Worm (Caenorhabditis elegans) whole organism, L1 larva: ENCODE measurements around the gene F47F2.3.

ENCODE experiments used
- C34B4.2 ChIP-seq: sonication (generic microtip); optimal IDR thresholded peaks from 2 replicates; lab custom pipeline; 2017; ENCODE audit warnings: mild to moderate bottlenecking, missing genetic modification characterization, missing compliant biosample characterization
- aly-2 ChIP-seq: fragments of 150-350 bp; optimal IDR thresholded peaks from 2 replicates; lab custom pipeline; 2014; ENCODE audit warnings: missing biosample characterization, missing genetic modification characterization
- dsc-1 ChIP-seq: sonication (generic microtip); optimal IDR thresholded peaks from 2 replicates; lab custom pipeline; 2016; ENCODE audit warnings: mild to moderate bottlenecking, missing genetic modification characterization, missing compliant biosample characterization
- efl-1 ChIP-seq, 4 experiments: fragments of 150-350 bp; optimal IDR thresholded peaks in 3 of 4; peaks in 1 of 4; 1 replicate in 1 of 4; 2 replicates in 3 of 4; lab custom pipeline; 2014; ENCODE audit warnings: missing biosample characterization in 2 of 4, missing genetic modification characterization in 2 of 4, missing genetic modification reagents in 2 of 4
- egl-13 ChIP-seq: sonication (generic microtip); optimal IDR thresholded peaks from 2 replicates; lab custom pipeline; 2016; ENCODE audit warnings: missing genotype, missing genetic modification reagents, missing genetic modification characterization, missing compliant biosample characterization
- egl-27 ChIP-seq, 2 experiments: fragments of 150-350 bp in 1 of 2; sonication (generic microtip); optimal IDR thresholded peaks; 3 replicates each; lab custom pipeline; 2017 to 2018; ENCODE audit warnings: missing biosample characterization in 2 of 2, missing genetic modification characterization in 2 of 2, missing genetic modification reagents in 2 of 2
- fkh-10 ChIP-seq: sonication (generic microtip); optimal IDR thresholded peaks from 2 replicates; lab custom pipeline; 2017; ENCODE audit warnings: missing biosample characterization, missing genetic modification reagents, missing genetic modification characterization
- fkh-4 ChIP-seq: sonication (generic microtip); optimal IDR thresholded peaks from 2 replicates; lab custom pipeline; 2016; ENCODE audit warnings: missing compliant biosample characterization, missing genetic modification characterization, borderline replicate concordance
- fkh-8 ChIP-seq: sonication (generic microtip); optimal IDR thresholded peaks from 2 replicates; lab custom pipeline; 2016; ENCODE audit warnings: mild to moderate bottlenecking, missing genetic modification characterization, missing compliant biosample characterization
- fos-1 ChIP-seq: fragments of 150-350 bp; optimal IDR thresholded peaks from 2 replicates; lab custom pipeline; 2014; ENCODE audit warnings: missing biosample characterization, missing genetic modification characterization
- isw-1 ChIP-seq: fragments of 200-800 bp; sonication (Bioruptor generic); IDR thresholded peaks from 2 replicates; pipeline ENCODE4 v1.3.6; 2022; ENCODE audit warnings: missing genetic modification characterization, missing compliant biosample characterization
- lin-13 ChIP-seq: fragments of 150-350 bp; optimal IDR thresholded peaks from 2 replicates; lab custom pipeline; 2014; ENCODE audit warnings: missing biosample characterization, missing genetic modification reagents, missing genetic modification characterization
- lin-14 ChIP-seq: fragments of 200-800 bp; sonication (Bioruptor generic); optimal IDR thresholded peaks from 2 replicates; lab custom pipeline; 2018; ENCODE audit warnings: mild to moderate bottlenecking, missing genetic modification characterization, moderate library complexity, missing compliant biosample characterization
- lin-35 ChIP-seq, 2 experiments: fragments of 150-350 bp; optimal IDR thresholded peaks; 2 replicates each; lab custom pipeline; 2014; ENCODE audit warnings: missing biosample characterization in 2 of 2, missing genetic modification characterization in 2 of 2, missing genetic modification reagents in 2 of 2
- lin-39 ChIP-seq: fragments of 150-350 bp; optimal IDR thresholded peaks from 2 replicates; lab custom pipeline; 2014; ENCODE audit warnings: missing biosample characterization, missing genetic modification reagents, missing genetic modification characterization
- lsy-2 ChIP-seq, 2 experiments: fragments of 150-350 bp; optimal IDR thresholded peaks; 2 replicates each; lab custom pipeline; 2014; ENCODE audit warnings: missing biosample characterization in 2 of 2, missing genetic modification characterization in 2 of 2
- mab-9 ChIP-seq: fragments of 200-800 bp; sonication (Bioruptor generic); IDR thresholded peaks from 2 replicates; pipeline ENCODE4 v1.3.6; 2022; ENCODE audit warnings: missing genetic modification reagents, missing genetic modification characterization, missing compliant biosample characterization
- nhr-11 ChIP-seq: fragments of 150-350 bp; optimal IDR thresholded peaks from 2 replicates; lab custom pipeline; 2014; ENCODE audit warnings: missing biosample characterization, missing genetic modification characterization
- nhr-19 ChIP-seq: fragments of 200-800 bp; sonication (Bioruptor generic); conservative IDR thresholded peaks from 2 replicates; pipeline ENCODE4 v1.3.6; 2022; ENCODE audit warnings: missing genetic modification characterization, missing compliant biosample characterization
- nhr-20 ChIP-seq: sonication (generic microtip); optimal IDR thresholded peaks from 2 replicates; lab custom pipeline; 2016; ENCODE audit warnings: mild to moderate bottlenecking, missing genetic modification characterization, missing compliant biosample characterization
- nhr-47 ChIP-seq: sonication (generic microtip); optimal IDR thresholded peaks from 2 replicates; lab custom pipeline; 2016; ENCODE audit warnings: mild to moderate bottlenecking, missing genetic modification characterization, moderate library complexity, missing compliant biosample characterization
- nhr-71 ChIP-seq: sonication (generic microtip); optimal IDR thresholded peaks from 2 replicates; lab custom pipeline; 2016; ENCODE audit warnings: mild to moderate bottlenecking, missing genetic modification characterization, moderate library complexity, missing compliant biosample characterization
- nhr-76 ChIP-seq: sonication (generic microtip); optimal IDR thresholded peaks from 2 replicates; lab custom pipeline; 2017; ENCODE audit warnings: missing biosample characterization, missing genetic modification characterization
- nhr-77 ChIP-seq: fragments of 150-350 bp; optimal IDR thresholded peaks from 2 replicates; lab custom pipeline; 2014; ENCODE audit warnings: missing biosample characterization, missing genetic modification characterization
- rnt-1 ChIP-seq: sonication (generic microtip); optimal IDR thresholded peaks from 2 replicates; lab custom pipeline; 2016; ENCODE audit warnings: mild to moderate bottlenecking, missing genetic modification characterization, moderate library complexity, missing compliant biosample characterization
- skn-1 ChIP-seq: fragments of 150-350 bp; optimal IDR thresholded peaks from 2 replicates; lab custom pipeline; 2014; ENCODE audit warnings: missing biosample characterization, missing genetic modification characterization
- snpc-4 ChIP-seq: fragments of 150-350 bp; optimal IDR thresholded peaks from 2 replicates; lab custom pipeline; 2014; ENCODE audit warnings: missing biosample characterization, missing genetic modification characterization
- snu-23 ChIP-seq: sonication (generic microtip); optimal IDR thresholded peaks from 2 replicates; lab custom pipeline; 2016; ENCODE audit warnings: missing genetic modification characterization, missing compliant biosample characterization
- sptf-1 ChIP-seq: fragments of 150-350 bp; optimal IDR thresholded peaks from 2 replicates; lab custom pipeline; 2014; ENCODE audit warnings: missing biosample characterization, missing genetic modification characterization
- sup-37 ChIP-seq: fragments of 200-800 bp; sonication (Bioruptor generic); optimal IDR thresholded peaks from 2 replicates; lab custom pipeline; 2018; ENCODE audit warnings: mild to moderate bottlenecking, missing genetic modification characterization, missing compliant biosample characterization
- swsn-7 ChIP-seq: sonication (generic microtip); optimal IDR thresholded peaks from 2 replicates; lab custom pipeline; 2016; ENCODE audit warnings: missing genetic modification characterization, missing compliant biosample characterization
- unc-130 ChIP-seq: fragments of 150-350 bp; optimal IDR thresholded peaks from 2 replicates; lab custom pipeline; 2017; ENCODE audit warnings: missing biosample characterization, missing genetic modification characterization, inconsistent platforms

Gene F47F2.3

ce11 chrX:3911280-3911679 is 15.8 kb upstream of the F47F2.3 start, which contains the start of gene T22B2.5:
TSS of gene T22B2.5 (minus strand) at chrX:3911380.
- TF ChIP-seq snu-23: no peak
- no peak for TF ChIP-seq nhr-47 (tag; lab: Kevin White, UChicago)
- no peak for TF ChIP-seq lin-13
- TF ChIP-seq C34B4.2 (tag; lab: Kevin White, UChicago): no peak
- no peak for TF ChIP-seq sptf-1 (tag; lab: Kevin White, UChicago)
- no peak for TF ChIP-seq fos-1 (tag; lab: Kevin White, UChicago)
- no peak for TF ChIP-seq efl-1 (optimal IDR thresholded peaks at IDR 0.05; lab: Kevin White, UChicago)
- TF ChIP-seq efl-1 (GFP tag; optimal IDR thresholded peaks at IDR 0.05 in 1 of 2; lab: Kevin White, UChicago): no peak
- no peak for TF ChIP-seq sup-37 (GFP tag; lab: Kevin White, UChicago)
- TF ChIP-seq nhr-77 (tag; lab: Kevin White, UChicago): no peak
- TF ChIP-seq nhr-76 (tag; lab: Kevin White, UChicago): no peak
- TF ChIP-seq skn-1: no peak
- no peak for TF ChIP-seq lin-35 (GFP tag; optimal IDR thresholded peaks at IDR 0.05; lab: Kevin White, UChicago)
- no peak for TF ChIP-seq lin-39 (tag; lab: Kevin White, UChicago)
- TF ChIP-seq egl-27 (tag; optimal IDR thresholded peaks at IDR 0.05; lab: Kevin White, UChicago): no peak
- no peak for TF ChIP-seq swsn-7 (tag; lab: Kevin White, UChicago)
- TF ChIP-seq fkh-8 (tag; lab: Kevin White, UChicago): no peak
- TF ChIP-seq aly-2 (tag; lab: Kevin White, UChicago): no peak
- TF ChIP-seq, all 84 proteins: peak for 0

ce11 chrX:3904568-3904967 is 9.1 kb upstream of the F47F2.3 start, which contains the start of gene sup-12:
TSS of gene sup-12 (plus strand) at chrX:3904584.
- peak; percentile 31 for TF ChIP-seq fkh-4 (tag; lab: Kevin White, UChicago)
- TF ChIP-seq dsc-1 (tag; lab: Kevin White, UChicago): peak; percentile 85
- TF ChIP-seq skn-1: no peak
- TF ChIP-seq nhr-77 (tag; lab: Kevin White, UChicago): no peak

- TF ChIP-seq lin-14 (peak; percentile 35), sptf-1 (tag; lab: Kevin White, UChicago) (no peak), fkh-10 (peak; percentile 96)
Measured at ce11 chrX:3901389-3901788, 5.9 kb upstream of the F47F2.3 start.

- TF ChIP-seq egl-13 (no peak), snu-23 (peak; percentile 34), nhr-20 (tag; lab: Kevin White, UChicago) (no peak), sptf-1 (tag; lab: Kevin White, UChicago) (no peak), swsn-7 (tag; lab: Kevin White, UChicago) (peak; percentile 1), unc-130 (tag; lab: Kevin White, UChicago) (peak; percentile 13), efl-1 (optimal IDR thresholded peaks at IDR 0.05; lab: Kevin White, UChicago) (no peak), efl-1 (GFP tag; optimal IDR thresholded peaks at IDR 0.05 in 1 of 2; lab: Kevin White, UChicago) (no peak), snpc-4 (tag; lab: Kevin White, UChicago) (no peak), isw-1 (GFP tag; lab: Robert Waterston, UW) (no peak), nhr-76 (tag; lab: Kevin White, UChicago) (no peak), mab-9 (no peak), lsy-2 (tag; optimal IDR thresholded peaks at IDR 0.05; lab: Kevin White, UChicago) (peak in 1 of 2 experiments; percentile 26), rnt-1 (tag; lab: Kevin White, UChicago) (peak; percentile 82), lin-14 (peak; percentile 62), nhr-71 (peak; percentile 65), nhr-11 (no peak), fkh-8 (tag; lab: Kevin White, UChicago) (no peak), nhr-19 (GFP tag; lab: Robert Waterston, UW) (peak; percentile 53)
Measured at ce11 chrX:3900715-3901114, 5.2 kb upstream of the F47F2.3 start.
